Worm (Caenorhabditis elegans): ENCODE data around the gene acs-19.
A peak's percentile ranks its signal among the peaks of the same experiment; 100 is the strongest.

Gene acs-19

DNA sequence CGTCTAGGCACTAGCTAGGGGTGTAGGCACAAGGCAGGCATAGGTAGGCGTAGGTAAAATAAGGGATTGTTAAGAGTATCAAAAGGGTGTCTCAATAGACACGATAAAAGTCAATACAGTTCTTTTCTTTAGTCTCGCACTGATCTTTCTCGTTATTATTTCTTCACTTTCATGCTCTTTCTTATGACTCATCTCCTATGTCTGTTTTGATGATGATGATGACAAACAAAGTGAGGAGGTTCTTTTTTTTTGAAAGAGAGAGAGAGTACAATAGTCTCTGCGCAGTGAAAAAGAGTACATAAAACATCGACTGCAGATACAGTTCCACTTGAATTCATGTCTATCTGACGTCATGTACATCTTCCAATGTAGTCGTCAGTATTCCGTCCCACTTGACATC, 25.6 kb downstream of the acs-19 start:
- no peak for TF ChIP-seq lsy-27 (tag; optimal IDR thresholded peaks at IDR 0.05; ENCODE audit: borderline replicate concordance, insufficient read depth)
- TF ChIP-seq F55B11.4 (tag; optimal IDR thresholded peaks at IDR 0.05; ENCODE audit: borderline replicate concordance, insufficient read depth): no peak
- TF ChIP-seq B0336.3 (GFP tag; IDR thresholded peaks at IDR 0.05): no peak
- no peak for TF ChIP-seq snpc-1.3 (tag; optimal IDR thresholded peaks at IDR 0.05; ENCODE audit: insufficient read depth)
- no peak for TF ChIP-seq madf-8 (GFP tag; conservative IDR thresholded peaks at IDR 0.05)
- TF ChIP-seq ceh-58 (GFP tag; IDR thresholded peaks at IDR 0.05): no peak
- no peak for TF ChIP-seq hrde-1 (tag; optimal IDR thresholded peaks at IDR 0.05; ENCODE audit: borderline replicate concordance)
- no peak for TF ChIP-seq C17E4.6 (GFP tag; IDR thresholded peaks at IDR 0.05)
- TF ChIP-seq lin-35 (GFP tag; optimal IDR thresholded peaks at IDR 0.05): no peak
- TF ChIP-seq egl-44 (GFP tag; IDR thresholded peaks at IDR 0.05): no peak
- no peak for TF ChIP-seq snpc-3.4 (tag; optimal IDR thresholded peaks at IDR 0.05)
- TF ChIP-seq tlf-1 (GFP tag; optimal IDR thresholded peaks at IDR 0.05): no peak
- no peak for TF ChIP-seq ztf-18 (tag; optimal IDR thresholded peaks at IDR 0.05)
- TF ChIP-seq K11D2.4 (GFP tag; IDR thresholded peaks at IDR 0.05): no peak
- TF ChIP-seq snpc-1.1 (tag; optimal IDR thresholded peaks at IDR 0.05; ENCODE audit: insufficient read depth): no peak
- TF ChIP-seq ama-1 (optimal IDR thresholded peaks at IDR 0.05): no peak
- TF ChIP-seq ama-1 (GFP tag; optimal IDR thresholded peaks at IDR 0.05): no peak
- TF ChIP-seq lin-26 (GFP tag; IDR thresholded peaks at IDR 0.05): no peak
- no peak for TF ChIP-seq ceh-79 (tag; optimal IDR thresholded peaks at IDR 0.05)
- TF ChIP-seq mcd-1 (GFP tag; IDR thresholded peaks at IDR 0.05): no peak

DNA sequence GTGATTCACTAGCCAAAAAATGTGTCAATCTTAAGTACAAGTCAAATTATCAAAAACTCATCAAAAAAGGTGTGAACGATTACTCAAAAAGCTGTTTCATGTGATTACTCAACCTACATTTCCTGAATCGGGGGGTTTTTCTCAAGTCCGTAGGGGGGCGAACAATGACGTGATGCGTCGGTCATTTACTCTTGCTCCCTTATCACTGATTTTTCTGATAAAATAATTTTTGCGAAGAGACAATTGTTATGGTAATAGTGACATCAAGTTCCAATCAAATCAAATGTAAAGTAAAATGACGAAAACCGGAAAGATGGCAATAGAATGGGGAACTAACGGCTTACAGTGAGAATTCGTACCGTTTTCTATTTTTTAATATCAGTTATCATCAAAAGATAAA, 29.7 kb downstream of the acs-19 start:
- no peak for TF ChIP-seq ztf-22 (GFP tag; optimal IDR thresholded peaks at IDR 0.05)
- TF ChIP-seq nhr-80 (tag; optimal IDR thresholded peaks at IDR 0.05): peak; percentile 64

DNA sequence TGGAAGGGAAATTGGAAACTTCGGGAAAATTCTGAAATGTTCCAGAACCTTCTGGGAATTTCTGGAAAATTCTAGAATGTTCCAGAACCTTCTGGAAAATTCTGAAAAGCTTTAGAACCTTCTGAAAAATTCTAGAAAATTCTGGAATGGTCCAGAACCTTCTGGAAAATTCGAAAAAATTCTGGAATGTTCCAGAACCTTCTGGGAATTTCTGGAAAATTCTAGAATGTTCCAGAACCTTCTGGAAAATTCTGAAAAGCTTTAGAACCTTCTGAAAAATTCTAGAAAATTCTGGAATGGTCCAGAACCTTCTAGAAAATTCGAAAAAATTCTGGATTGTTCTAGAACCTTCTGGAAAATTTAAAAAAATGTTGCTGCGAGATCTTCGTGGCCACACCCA, 31.6 kb downstream of the acs-19 start:
- 0 out of 2 replicates have a peak, but pooled peaks have one; percentile 34 for TF ChIP-seq ekl-4 (GFP tag; IDR thresholded peaks at IDR 0.05)
- peak; percentile 95 for TF ChIP-seq hsf-1 (GFP tag; IDR thresholded peaks at IDR 0.05)

DNA sequence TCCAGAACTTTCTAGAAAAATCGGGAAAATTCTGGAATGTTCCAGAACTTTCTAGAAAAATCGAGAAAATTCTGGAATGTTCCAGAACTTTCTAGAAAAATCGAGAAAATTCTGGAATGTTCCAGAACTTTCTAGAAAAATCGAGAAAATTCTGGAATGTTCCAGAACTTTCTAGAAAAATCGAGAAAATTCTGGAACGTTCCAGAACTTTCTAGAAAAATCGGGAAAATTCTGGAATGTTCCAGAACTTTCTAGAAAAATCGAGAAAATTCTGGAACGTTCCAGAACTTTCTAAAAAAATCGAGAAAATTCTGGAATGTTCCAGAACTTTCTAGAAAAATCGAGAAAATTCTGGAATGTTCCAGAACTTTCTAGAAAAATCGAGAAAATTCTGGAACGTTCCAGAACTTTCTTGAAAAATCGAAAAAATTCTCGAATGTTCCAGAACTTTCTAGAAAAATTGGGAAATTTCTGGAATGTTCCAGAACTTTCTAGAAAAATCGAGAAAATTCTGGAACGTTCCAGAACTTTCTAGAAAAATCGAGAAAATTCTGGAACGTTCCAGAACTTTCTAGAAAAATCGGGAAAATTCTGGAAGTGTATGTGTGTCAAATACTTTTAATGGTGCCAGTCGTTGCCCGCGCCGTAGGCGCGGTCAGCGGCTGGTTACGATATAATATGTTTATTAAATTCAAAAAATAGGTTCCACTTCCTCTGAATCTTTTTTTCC, 33.0 kb downstream of the acs-19 start:
- TF ChIP-seq Y95B8A.8 (GFP tag; IDR thresholded peaks at IDR 0.05): peak; percentile 95
- peak; percentile 64 for TF ChIP-seq madf-8 (GFP tag; conservative IDR thresholded peaks at IDR 0.05)
- peak; percentile 89 for TF ChIP-seq aptf-3 (GFP tag; IDR thresholded peaks at IDR 0.05)
- peak; percentile 90 for TF ChIP-seq pbrm-1 (GFP tag; IDR thresholded peaks at IDR 0.05)
- 0 out of 2 replicates have a peak, but pooled peaks have one; percentile 33 for TF ChIP-seq mcd-1 (GFP tag; IDR thresholded peaks at IDR 0.05)
- peak; percentile 99 for TF ChIP-seq ceh-58 (GFP tag; IDR thresholded peaks at IDR 0.05)
- TF ChIP-seq ztf-28 (GFP tag; IDR thresholded peaks at IDR 0.05): peak; percentile 95
- TF ChIP-seq Y56A3A.18 (GFP tag; IDR thresholded peaks at IDR 0.05): peak; percentile 94
- peak; percentile 94 for TF ChIP-seq ekl-4 (GFP tag; IDR thresholded peaks at IDR 0.05)
- TF ChIP-seq madf-3 (GFP tag; IDR thresholded peaks at IDR 0.05): peak; percentile 96
- peak; percentile 40 for TF ChIP-seq hmg-1.2 (GFP tag; IDR thresholded peaks at IDR 0.05)
- peak; percentile 90 for TF ChIP-seq B0019.2 (GFP tag; conservative IDR thresholded peaks at IDR 0.05)
- TF ChIP-seq ceh-100 (GFP tag; IDR thresholded peaks at IDR 0.05): peak; percentile 72
- peak; percentile 99 for TF ChIP-seq hsf-1 (GFP tag; IDR thresholded peaks at IDR 0.05)
- TF ChIP-seq rcor-1 (GFP tag; IDR thresholded peaks at IDR 0.05): peak; percentile 95
- TF ChIP-seq attf-6 (GFP tag; IDR thresholded peaks at IDR 0.05): peak; percentile 94
- TF ChIP-seq Y79H2A.3 (GFP tag; conservative IDR thresholded peaks at IDR 0.05): peak; percentile 69; the same call in 1 of the 2 replicates
- peak; percentile 95 for TF ChIP-seq Y53F4B.3 (GFP tag; IDR thresholded peaks at IDR 0.05)
- TF ChIP-seq ztf-25 (GFP tag; IDR thresholded peaks at IDR 0.05): peak; percentile 45; the same call in 1 of the 2 replicates
- peak; percentile 77 for TF ChIP-seq madf-6 (GFP tag; IDR thresholded peaks at IDR 0.05)
- TF ChIP-seq egl-18 (GFP tag; IDR thresholded peaks at IDR 0.05): peak; percentile 92
- peak; percentile 99 for TF ChIP-seq egrh-3 (GFP tag; IDR thresholded peaks at IDR 0.05)
- peak; percentile 98 for TF ChIP-seq dox-1 (GFP tag; IDR thresholded peaks at IDR 0.05)
- TF ChIP-seq egl-44 (GFP tag; IDR thresholded peaks at IDR 0.05): 0 out of 2 replicates have a peak, but pooled peaks have one; percentile 29
